Fruit fly (Drosophila melanogaster) whole organism, prepupa: Measurements from ENCODE around the gene CG43072.

ENCODE experiments used
- CG31627 ChIP-seq: fragments of 200-800 bp; sonication (Bioruptor generic); optimal IDR thresholded peaks from 3 replicates; lab custom pipeline; 2016; ENCODE audit warnings: missing biosample characterization, missing genetic modification characterization
- Hr4 ChIP-seq: fragments of 200-800 bp; sonication (Bioruptor generic); optimal IDR thresholded peaks from 3 replicates; lab custom pipeline; 2016; ENCODE audit warnings: missing biosample characterization, missing genetic modification characterization

dm6 chr3L:21026025-21026916 lies 39.4 kb upstream of the CG43072 start:
- peak; percentile 31 for TF ChIP-seq Hr4
- TF ChIP-seq CG31627 = no peak
